Worm (Caenorhabditis elegans) whole organism, late embryonic: ENCODE results near the gene F48F7.3.

Experiments used
- F13H6.1 ChIP-seq: sonication (generic microtip); optimal IDR thresholded peaks from 2 replicates; lab custom pipeline; 2016; ENCODE audit warnings: missing genetic modification characterization, missing compliant biosample characterization
- K09A11.1 ChIP-seq: sonication (generic microtip); optimal IDR thresholded peaks from 2 replicates; lab custom pipeline; 2017; ENCODE audit warnings: antibody characterized with exemption, mild to moderate bottlenecking, missing genetic modification characterization, missing compliant biosample characterization; ENCODE audit not compliant: insufficient read depth
- ama-1 ChIP-seq: fragments of 150-350 bp; optimal IDR thresholded peaks from 2 replicates; lab custom pipeline; 2014
- ceh-2 ChIP-seq: sonication (generic microtip); optimal IDR thresholded peaks from 2 replicates; lab custom pipeline; 2016; ENCODE audit warnings: missing genotype, missing genetic modification characterization, missing compliant biosample characterization
- che-1 ChIP-seq: sonication (generic microtip); optimal IDR thresholded peaks from 2 replicates; lab custom pipeline; 2016; ENCODE audit warnings: mild to moderate bottlenecking, missing genetic modification characterization, missing compliant biosample characterization
- dve-1 ChIP-seq: sonication (generic microtip); optimal IDR thresholded peaks from 2 replicates; lab custom pipeline; 2017; ENCODE audit warnings: antibody characterized with exemption, mild to moderate bottlenecking, missing genetic modification characterization, missing compliant biosample characterization
- elt-2 ChIP-seq: sonication (generic microtip); optimal IDR thresholded peaks from 2 replicates; lab custom pipeline; 2016; ENCODE audit warnings: missing genetic modification reagents, missing genetic modification characterization, missing compliant biosample characterization
- fkh-10 ChIP-seq: fragments of 150-350 bp; optimal IDR thresholded peaks from 2 replicates; lab custom pipeline; 2014; ENCODE audit warnings: missing biosample characterization, missing genetic modification reagents, missing genetic modification characterization
- nfya-1 ChIP-seq: sonication (generic microtip); optimal IDR thresholded peaks from 2 replicates; lab custom pipeline; 2017; ENCODE audit warnings: missing genetic modification characterization, mild to moderate bottlenecking, missing compliant biosample characterization, antibody characterized with exemption, moderate library complexity
- nhr-11 ChIP-seq: fragments of 150-350 bp; optimal IDR thresholded peaks from 2 replicates; lab custom pipeline; 2014; ENCODE audit warnings: missing biosample characterization, missing genetic modification characterization
- nhr-232 ChIP-seq: sonication (generic microtip); optimal IDR thresholded peaks from 2 replicates; lab custom pipeline; 2016; ENCODE audit warnings: missing genetic modification characterization, missing compliant biosample characterization

ce11 chrX:13959849-13960248, 3.5 kb upstream of the F48F7.3 start, which contains the start of gene syx-2:
- no peak for TF ChIP-seq che-1 (tag; lab: Kevin White, UChicago)
- TF ChIP-seq elt-2 (tag; lab: Kevin White, UChicago): no peak
- no peak for TF ChIP-seq F13H6.1
- TF ChIP-seq nhr-232: no peak
- TF ChIP-seq fkh-10: no peak
- TF ChIP-seq ceh-2 (tag; lab: Kevin White, UChicago): no peak
- no peak for TF ChIP-seq nfya-1 (tag; lab: Kevin White, UChicago)
- no peak for TF ChIP-seq ama-1 (lab: Kevin White, UChicago)
- no peak for TF ChIP-seq K09A11.1 (tag; lab: Kevin White, UChicago)
- no peak for TF ChIP-seq dve-1 (tag; lab: Kevin White, UChicago)
- no peak for TF ChIP-seq nhr-11 (tag; lab: Kevin White, UChicago)
